Worm (Caenorhabditis elegans) whole organism, L2 larva: ENCODE results near the gene fbxa-192.

Source experiments
- elt-3 ChIP-seq: sonication (generic microtip); optimal IDR thresholded peaks from 2 replicates; lab custom pipeline; 2017; ENCODE audit warnings: missing biosample characterization, missing genetic modification characterization
- fos-1 ChIP-seq: fragments of 150-350 bp; optimal IDR thresholded peaks from 2 replicates; lab custom pipeline; 2014; ENCODE audit warnings: missing biosample characterization, missing genetic modification characterization
- lsy-2 ChIP-seq, 2 experiments: fragments of 150-350 bp in 1 of 2; sonication (generic microtip) in 1 of 2; optimal IDR thresholded peaks; 2 replicates each; lab custom pipeline; 2014 to 2017; ENCODE audit warnings: missing biosample characterization in 2 of 2, missing genetic modification characterization in 2 of 2
- nhr-11 ChIP-seq: fragments of 150-350 bp; optimal IDR thresholded peaks from 2 replicates; lab custom pipeline; 2014; ENCODE audit warnings: missing biosample characterization, missing genetic modification characterization
- skn-1 ChIP-seq: sonication (generic microtip); optimal IDR thresholded peaks from 2 replicates; lab custom pipeline; 2017; ENCODE audit warnings: missing biosample characterization, missing genetic modification characterization

- TF ChIP-seq elt-3 (tag; lab: Kevin White, UChicago) = no peak
- TF ChIP-seq nhr-11 (tag; lab: Kevin White, UChicago) = no peak
- no peak for TF ChIP-seq skn-1 (tag; lab: Kevin White, UChicago)
- TF ChIP-seq fos-1 (tag; lab: Kevin White, UChicago) = no peak
- no peak for TF ChIP-seq lsy-2 (tag; optimal IDR thresholded peaks at IDR 0.05; lab: Kevin White, UChicago)
Observed at ce11 chrV:17684857-17685256, 34.5 kb upstream of the fbxa-192 start, which contains the start of the genes F59A1.16 and F59A1.6.
